Fruit fly (Drosophila melanogaster) whole organism, prepupa: Measurements from ENCODE around the gene CG31468.

ENCODE experiments used
- CG10631 ChIP-seq: fragments of 200-800 bp; sonication (Bioruptor generic); optimal IDR thresholded peaks from 2 replicates; lab custom pipeline; 2016; ENCODE audit warnings: missing biosample characterization, missing genetic modification characterization
- CG10669 ChIP-seq: fragments of 200-800 bp; sonication (Bioruptor generic); optimal IDR thresholded peaks from 3 replicates; lab custom pipeline; 2018; ENCODE audit warnings: missing biosample characterization, mild to moderate bottlenecking, missing genetic modification characterization, moderate library complexity
- CG11294 ChIP-seq: fragments of 200-800 bp; sonication (Bioruptor generic); IDR thresholded peaks from 2 replicates; pipeline ENCODE4 v1.3.6; 2022; ENCODE audit warnings: missing biosample characterization, missing genetic modification characterization
- CG11762 ChIP-seq: fragments of 200-800 bp; sonication (Bioruptor generic); optimal IDR thresholded peaks from 3 replicates; lab custom pipeline; 2016; ENCODE audit warnings: missing biosample characterization, missing genetic modification characterization; ENCODE audit not compliant: insufficient read depth
- CG15336 ChIP-seq: fragments of 200-800 bp; sonication (Bioruptor generic); IDR thresholded peaks from 2 replicates; pipeline ENCODE4 v1.3.6; 2022; ENCODE audit warnings: missing biosample characterization, missing genetic modification characterization
- CG16779 ChIP-seq: fragments of 200-800 bp; sonication (Bioruptor generic); optimal IDR thresholded peaks from 3 replicates; lab custom pipeline; 2017; ENCODE audit warnings: missing biosample characterization, mild to moderate bottlenecking, missing genetic modification characterization
- CG3032 ChIP-seq: fragments of 200-800 bp; optimal IDR thresholded peaks from 2 replicates; lab custom pipeline; 2019; ENCODE audit warnings: missing biosample characterization, mild to moderate bottlenecking, missing genetic modification characterization, moderate library complexity
- CG32006 ChIP-seq: fragments of 200-800 bp; sonication (Bioruptor generic); optimal IDR thresholded peaks from 3 replicates; lab custom pipeline; 2017; ENCODE audit warnings: missing biosample characterization, mild to moderate bottlenecking, missing genetic modification characterization
- CG34406 ChIP-seq: fragments of 200-800 bp; sonication (Bioruptor generic); optimal IDR thresholded peaks from 3 replicates; lab custom pipeline; 2016; ENCODE audit warnings: missing biosample characterization, missing genetic modification characterization
- CG3919 ChIP-seq: fragments of 200-800 bp; sonication (Bioruptor generic); optimal IDR thresholded peaks from 3 replicates; lab custom pipeline; 2016; ENCODE audit warnings: missing biosample characterization, missing genetic modification characterization
- CG6163 ChIP-seq: fragments of 200-800 bp; sonication (Bioruptor generic); IDR thresholded peaks from 3 replicates; pipeline ENCODE4 v1.3.6; 2022; ENCODE audit warnings: missing biosample characterization, missing genetic modification characterization
- CG6276 ChIP-seq: fragments of 200-800 bp; sonication (Bioruptor generic); optimal IDR thresholded peaks from 2 replicates; lab custom pipeline; 2017; ENCODE audit warnings: missing biosample characterization, mild to moderate bottlenecking, missing genetic modification characterization
- CG6792 ChIP-seq: fragments of 200-800 bp; sonication (Bioruptor generic); optimal IDR thresholded peaks from 3 replicates; lab custom pipeline; 2016; ENCODE audit warnings: missing biosample characterization, missing genetic modification characterization
- CG6808 ChIP-seq: fragments of 200-800 bp; sonication (Bioruptor generic); optimal IDR thresholded peaks from 3 replicates; lab custom pipeline; 2017; ENCODE audit warnings: missing biosample characterization, missing genetic modification characterization, mild to moderate bottlenecking, moderate library complexity, missing genetic modification reagents
- CG6854 ChIP-seq: fragments of 200-800 bp; sonication (Bioruptor generic); optimal IDR thresholded peaks from 2 replicates; lab custom pipeline; 2017; ENCODE audit warnings: missing biosample characterization, mild to moderate bottlenecking, missing genetic modification characterization
- CG7368 ChIP-seq: fragments of 200-800 bp; sonication (Bioruptor generic); optimal IDR thresholded peaks from 3 replicates; lab custom pipeline; 2016; ENCODE audit warnings: missing biosample characterization, missing genetic modification characterization
- CG8119 ChIP-seq: fragments of 200-800 bp; sonication (Bioruptor generic); IDR thresholded peaks from 3 replicates; pipeline ENCODE4 v1.3.6; 2022; ENCODE audit warnings: missing biosample characterization, missing genetic modification characterization
- CG8319 ChIP-seq: fragments of 200-800 bp; sonication (Bioruptor generic); optimal IDR thresholded peaks from 3 replicates; lab custom pipeline; 2016; ENCODE audit warnings: missing biosample characterization, missing genetic modification characterization
- CG8632 ChIP-seq: fragments of 200-800 bp; sonication (Bioruptor generic); optimal IDR thresholded peaks from 3 replicates; lab custom pipeline; 2016; ENCODE audit warnings: missing biosample characterization, missing genetic modification characterization
- CG9139 ChIP-seq: fragments of 200-800 bp; sonication (Bioruptor generic); optimal IDR thresholded peaks from 3 replicates; lab custom pipeline; 2017; ENCODE audit warnings: missing biosample characterization, mild to moderate bottlenecking, missing genetic modification characterization
- Eip93F ChIP-seq: fragments of 200-800 bp; sonication (Bioruptor generic); optimal IDR thresholded peaks from 2 replicates; lab custom pipeline; 2016; ENCODE audit warnings: missing biosample characterization, mild to moderate bottlenecking, missing genetic modification characterization
- Ets21C ChIP-seq: fragments of 200-800 bp; sonication (Bioruptor generic); optimal IDR thresholded peaks from 3 replicates; lab custom pipeline; 2016; ENCODE audit warnings: missing biosample characterization, missing genetic modification characterization
- Ets96B ChIP-seq: fragments of 200-800 bp; optimal IDR thresholded peaks from 2 replicates; lab custom pipeline; 2019; ENCODE audit warnings: missing biosample characterization, mild to moderate bottlenecking, missing genetic modification characterization, moderate library complexity
- Hr38 ChIP-seq: sonication (Bioruptor generic); optimal IDR thresholded peaks from 2 replicates; lab custom pipeline; 2016; ENCODE audit warnings: missing biosample characterization, missing genetic modification characterization
- Hr4 ChIP-seq: fragments of 200-800 bp; sonication (Bioruptor generic); optimal IDR thresholded peaks from 3 replicates; lab custom pipeline; 2016; ENCODE audit warnings: missing biosample characterization, missing genetic modification characterization
- OdsH ChIP-seq: fragments of 200-800 bp; sonication (Bioruptor generic); optimal IDR thresholded peaks from 3 replicates; lab custom pipeline; 2016; ENCODE audit warnings: missing biosample characterization, missing genetic modification characterization
- Smox ChIP-seq: fragments of 200-800 bp; sonication (Bioruptor generic); optimal IDR thresholded peaks from 3 replicates; lab custom pipeline; 2016; ENCODE audit warnings: missing biosample characterization, missing genetic modification characterization
- Sox102F ChIP-seq: fragments of 200-800 bp; sonication (Bioruptor generic); optimal IDR thresholded peaks from 2 replicates; lab custom pipeline; 2016; ENCODE audit warnings: missing biosample characterization, mild to moderate bottlenecking, missing genetic modification characterization
- Sox14 ChIP-seq: fragments of 200-800 bp; sonication (Bioruptor generic); optimal IDR thresholded peaks from 3 replicates; lab custom pipeline; 2016; ENCODE audit warnings: missing biosample characterization, missing genetic modification characterization
- achi ChIP-seq: fragments of 200-800 bp; sonication (Bioruptor generic); optimal IDR thresholded peaks from 3 replicates; lab custom pipeline; 2016; ENCODE audit warnings: missing biosample characterization, missing genetic modification characterization
- acj6 ChIP-seq: fragments of 200-800 bp; sonication (Bioruptor generic); optimal IDR thresholded peaks from 3 replicates; lab custom pipeline; 2016; ENCODE audit warnings: missing biosample characterization, missing genetic modification characterization
- dac ChIP-seq: fragments of 200-800 bp; sonication (Bioruptor generic); optimal IDR thresholded peaks from 2 replicates; lab custom pipeline; 2017; ENCODE audit warnings: missing biosample characterization, mild to moderate bottlenecking, missing genetic modification characterization
- dsx ChIP-seq: fragments of 200-800 bp; optimal IDR thresholded peaks from 3 replicates; lab custom pipeline; 2019; ENCODE audit warnings: missing biosample characterization, mild to moderate bottlenecking, missing genetic modification characterization, moderate library complexity; ENCODE audit not compliant: poor library complexity, severe bottlenecking
- esn ChIP-seq: fragments of 200-800 bp; sonication (Bioruptor generic); optimal IDR thresholded peaks from 2 replicates; lab custom pipeline; 2016; ENCODE audit warnings: missing biosample characterization, mild to moderate bottlenecking, missing genetic modification characterization, moderate library complexity
- fd59A ChIP-seq: fragments of 200-800 bp; sonication (Bioruptor generic); optimal IDR thresholded peaks from 2 replicates; lab custom pipeline; 2017; ENCODE audit warnings: missing biosample characterization, mild to moderate bottlenecking, missing genetic modification characterization, missing genetic modification reagents
- fd85E ChIP-seq: fragments of 200-800 bp; sonication (Bioruptor generic); optimal IDR thresholded peaks from 3 replicates; lab custom pipeline; 2016; ENCODE audit warnings: missing biosample characterization, missing genetic modification characterization
- fkh ChIP-seq: fragments of 200-800 bp; sonication (Bioruptor generic); optimal IDR thresholded peaks from 3 replicates; lab custom pipeline; 2017; ENCODE audit warnings: missing biosample characterization, mild to moderate bottlenecking, missing genetic modification characterization, moderate library complexity
- lz ChIP-seq: fragments of 200-800 bp; sonication (Bioruptor generic); optimal IDR thresholded peaks from 3 replicates; lab custom pipeline; 2016; ENCODE audit warnings: missing biosample characterization, missing genetic modification characterization
- pdm3 ChIP-seq: fragments of 200-800 bp; sonication (Bioruptor generic); optimal IDR thresholded peaks from 3 replicates; lab custom pipeline; 2016; ENCODE audit warnings: missing biosample characterization, missing genetic modification characterization
- spab ChIP-seq: fragments of 200-800 bp; sonication (Bioruptor generic); optimal IDR thresholded peaks from 2 replicates; lab custom pipeline; 2017; ENCODE audit warnings: missing biosample characterization, mild to moderate bottlenecking, missing genetic modification characterization, missing genetic modification reagents
- ss ChIP-seq, 2 experiments: fragments of 200-800 bp; sonication (Bioruptor generic); optimal IDR thresholded peaks; 2 replicates in 1 of 2; 3 replicates in 1 of 2; lab custom pipeline; 2017 to 2018; ENCODE audit warnings: mild to moderate bottlenecking in 2 of 2, missing biosample characterization in 2 of 2, missing genetic modification characterization in 2 of 2, moderate library complexity in 1 of 2
- svp ChIP-seq: fragments of 200-800 bp; sonication (Bioruptor generic); peaks from one replicate; lab custom pipeline; 2016; ENCODE audit warnings: missing biosample characterization, missing genetic modification characterization
- vri ChIP-seq: fragments of 200-800 bp; sonication (Bioruptor generic); optimal IDR thresholded peaks from 3 replicates; lab custom pipeline; 2016; ENCODE audit warnings: missing biosample characterization, mild to moderate bottlenecking, missing genetic modification characterization

CG31468 gene

dm6 chr3R:23678349-23679193, 21.6 kb downstream of the CG31468 start, which contains the start of gene GILT2 (continued):
- TF ChIP-seq CG6854 (GFP tag; lab: Kevin White, UChicago) (peak; percentile 78), dsx (GFP tag; lab: Kevin White, UChicago) (peak; percentile 59), fd85E (GFP tag; lab: Kevin White, UChicago) (no peak), CG10631 (GFP tag; lab: Kevin White, UChicago) (peak; percentile 70), Hr4 (peak; percentile 66), svp (GFP tag; lab: Kevin White, UChicago) (peak; percentile 93), spab (GFP tag; lab: Kevin White, UChicago) (no peak), CG10669 (GFP tag; lab: Kevin White, UChicago) (no peak), CG11294 (no peak), fd59A (GFP tag; lab: Kevin White, UChicago) (peak; percentile 46), CG6792 (GFP tag; lab: Kevin White, UChicago) (peak; percentile 83), CG6276 (GFP tag; lab: Kevin White, UChicago) (no peak), fkh (GFP tag; lab: Kevin White, UChicago) (peak; percentile 71), Sox102F (GFP tag; lab: Kevin White, UChicago) (peak; percentile 89)
- TF ChIP-seq, all 60 proteins: peak for 51

- TF ChIP-seq CG15336 (GFP tag; lab: Robert Waterston, UW) (0 out of 2 replicates have a peak, but pooled peaks have one; percentile 9), fkh (GFP tag; lab: Kevin White, UChicago) (peak; percentile 22), CG8119 (GFP tag; lab: Robert Waterston, UW) (no peak), svp (GFP tag; lab: Kevin White, UChicago) (peak; percentile 13), Sox14 (GFP tag; lab: Kevin White, UChicago) (no peak)
Measured at dm6 chr3R:23677058-23677457, 23.1 kb downstream of the CG31468 start, which contains the start of gene GILT3. GILT3 (plus strand) TSS chr3R:23677358.

- TF ChIP-seq CG6792 (GFP tag; lab: Kevin White, UChicago) (no peak), Smox (no peak), achi (GFP tag; lab: Kevin White, UChicago) (peak; percentile 33), CG6163 (GFP tag; lab: Robert Waterston, UW) (no peak), fkh (GFP tag; lab: Kevin White, UChicago) (no peak), svp (GFP tag; lab: Kevin White, UChicago) (no peak), ss (GFP tag; optimal IDR thresholded peaks at IDR 0.05; lab: Kevin White, UChicago) (no peak), CG6854 (GFP tag; lab: Kevin White, UChicago) (no peak), CG6808 (no peak), CG11762 (peak; percentile 10), CG7368 (GFP tag; lab: Kevin White, UChicago) (no peak), CG8632 (GFP tag; lab: Kevin White, UChicago) (no peak), dsx (GFP tag; lab: Kevin White, UChicago) (no peak), dac (GFP tag; lab: Kevin White, UChicago) (peak; percentile 18), esn (GFP tag; lab: Kevin White, UChicago) (no peak), fd59A (GFP tag; lab: Kevin White, UChicago) (no peak), CG3919 (GFP tag; lab: Kevin White, UChicago) (peak; percentile 42), acj6 (GFP tag; lab: Kevin White, UChicago) (no peak), Sox14 (GFP tag; lab: Kevin White, UChicago) (no peak), pdm3 (no peak), Eip93F (GFP tag; lab: Kevin White, UChicago) (no peak), lz (GFP tag; lab: Kevin White, UChicago) (no peak), CG10669 (GFP tag; lab: Kevin White, UChicago) (no peak), CG11294 (no peak), Hr38 (GFP tag; lab: Kevin White, UChicago) (no peak), CG8319 (GFP tag; lab: Kevin White, UChicago) (no peak), OdsH (GFP tag; lab: Kevin White, UChicago) (peak; percentile 26), Sox102F (GFP tag; lab: Kevin White, UChicago) (no peak), vri (no peak), CG10631 (GFP tag; lab: Kevin White, UChicago) (peak; percentile 36), CG32006 (GFP tag; lab: Kevin White, UChicago) (peak; percentile 74), CG16779 (tag; lab: Kevin White, UChicago) (no peak), CG3032 (tag; lab: Kevin White, UChicago) (no peak), CG9139 (GFP tag; lab: Kevin White, UChicago) (no peak), Ets21C (GFP tag; lab: Kevin White, UChicago) (no peak), Ets96B (tag; lab: Kevin White, UChicago) (no peak), CG34406 (GFP tag; lab: Kevin White, UChicago) (peak; percentile 34), CG15336 (GFP tag; lab: Robert Waterston, UW) (no peak; the same call in 1 of the 2 replicates)
Measured at dm6 chr3R:23675646-23676045, 24.5 kb downstream of the CG31468 start.
